Fruit fly (Drosophila melanogaster): ENCODE measurements around the gene Trissin.

Trissin gene

dm6 chr3R:15517113-15517512 is 31.9 kb upstream of the Trissin start (continued):
- TF ChIP-seq CG1602 (GFP tag; optimal IDR thresholded peaks at IDR 0.05) (no peak), peb (GFP tag; IDR thresholded peaks at IDR 0.05) (no peak), hkb (optimal IDR thresholded peaks at IDR 0.05) (no peak), hkb (GFP tag; IDR thresholded peaks at IDR 0.05) (no peak), oc (tag; optimal IDR thresholded peaks at IDR 0.05) (peak; percentile 57), CG15011 (GFP tag; optimal IDR thresholded peaks at IDR 0.05) (no peak), Ptx1 (GFP tag; IDR thresholded peaks at IDR 0.05) (no peak), sc (optimal IDR thresholded peaks at IDR 0.05) (no peak), sc (GFP tag; optimal IDR thresholded peaks at IDR 0.05) (no peak), tio (GFP tag; optimal IDR thresholded peaks at IDR 0.05) (no peak), CG18476 (GFP tag; optimal IDR thresholded peaks at IDR 0.05) (no peak), Hr51 (GFP tag; optimal IDR thresholded peaks at IDR 0.05) (peak in 1 of 2 experiments; percentile 20), ci (GFP tag; IDR thresholded peaks at IDR 0.05) (0 out of 3 replicates have a peak, but pooled peaks have one; percentile 7), Kr (GFP tag; optimal IDR thresholded peaks at IDR 0.05) (no peak), CG14667 (GFP tag; IDR thresholded peaks at IDR 0.05) (no peak), Med (GFP tag) (no peak), Atf6 (GFP tag; IDR thresholded peaks at IDR 0.05) (no peak)

- TF ChIP-seq CG11723 (GFP tag; optimal IDR thresholded peaks at IDR 0.05) (no peak), dysf (GFP tag; IDR thresholded peaks at IDR 0.05) (0 out of 3 replicates have a peak, but pooled peaks have one; percentile 20), gfzf (GFP tag; optimal IDR thresholded peaks at IDR 0.05) (no peak), gsb-n (tag; optimal IDR thresholded peaks at IDR 0.05) (peak; percentile 76), crol (GFP tag; IDR thresholded peaks at IDR 0.05) (0 out of 2 replicates have a peak, but pooled peaks have one; percentile 11), CG8290 (GFP tag; optimal IDR thresholded peaks at IDR 0.05) (no peak), CG8290 (tag; optimal IDR thresholded peaks at IDR 0.05) (no peak), Hey (tag; optimal IDR thresholded peaks at IDR 0.05) (peak; percentile 71), oc (tag; optimal IDR thresholded peaks at IDR 0.05) (peak; percentile 57), nerfin-1 (tag; optimal IDR thresholded peaks at IDR 0.05) (peak; percentile 41)
These were observed 28.0 kb upstream of the Trissin start for dm6 chr3R:15513208-15513607.

DNA sequence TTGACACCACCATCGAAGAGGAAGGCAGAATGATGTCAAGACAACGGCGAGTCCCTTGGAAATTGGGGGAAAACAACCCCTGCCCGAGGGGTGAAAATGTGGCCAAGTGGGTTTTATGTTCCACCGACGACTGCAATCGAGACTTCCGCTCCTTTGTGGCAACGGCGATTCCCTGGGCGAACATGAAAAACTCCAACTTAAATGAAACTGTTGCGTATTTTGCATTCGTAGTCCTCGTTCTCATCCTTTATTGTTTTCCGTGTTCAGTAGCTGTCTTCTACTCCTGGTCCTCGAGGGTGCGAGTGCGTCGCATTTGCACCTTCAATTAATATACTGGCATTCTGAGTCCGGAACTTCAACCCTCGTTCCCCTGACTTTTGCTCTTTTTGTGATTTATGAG is 27.1 kb upstream of the Trissin start:
- TF ChIP-seq row (GFP tag; IDR thresholded peaks at IDR 0.05) (no peak), zen2 (GFP tag; IDR thresholded peaks at IDR 0.05; ENCODE audit: partially characterized antibody) (no peak), chn (GFP tag; optimal IDR thresholded peaks at IDR 0.05) (no peak), cad (GFP tag; optimal IDR thresholded peaks at IDR 0.05) (no peak), CG7556 (GFP tag; optimal IDR thresholded peaks at IDR 0.05) (no peak), cg (GFP tag; optimal IDR thresholded peaks at IDR 0.05) (no peak), CG12769 (tag; optimal IDR thresholded peaks at IDR 0.05) (no peak), Hand (GFP tag; optimal IDR thresholded peaks at IDR 0.05) (no peak), CG3726 (GFP tag; IDR thresholded peaks at IDR 0.05) (no peak), CG13296 (GFP tag; optimal IDR thresholded peaks at IDR 0.05) (no peak), fd102C (GFP tag; optimal IDR thresholded peaks at IDR 0.05) (no peak), MTF-1 (GFP tag; optimal IDR thresholded peaks at IDR 0.05; ENCODE audit: borderline replicate concordance) (no peak), CG8924 (tag; optimal IDR thresholded peaks at IDR 0.05) (no peak), Hr51 (GFP tag; optimal IDR thresholded peaks at IDR 0.05) (peak in 1 of 2 experiments; percentile 33), pros (GFP tag; optimal IDR thresholded peaks at IDR 0.05) (peak; percentile 92), kni (GFP tag; optimal IDR thresholded peaks at IDR 0.05) (peak; percentile 24), nerfin-1 (tag; optimal IDR thresholded peaks at IDR 0.05) (peak; percentile 44), scrt (GFP tag; optimal IDR thresholded peaks at IDR 0.05) (peak; percentile 54), chinmo (GFP tag; IDR thresholded peaks at IDR 0.05; ENCODE audit: partially characterized antibody) (0 out of 4 replicates have a peak, but pooled peaks have one; percentile 24), CG11398 (GFP tag; optimal IDR thresholded peaks at IDR 0.05) (no peak), bigmax (GFP tag; optimal IDR thresholded peaks at IDR 0.05) (no peak), CG4328 (GFP tag; optimal IDR thresholded peaks at IDR 0.05) (no peak), usp (GFP tag; optimal IDR thresholded peaks at IDR 0.05) (no peak), da (GFP tag; optimal IDR thresholded peaks at IDR 0.05) (no peak), CG10462 (GFP tag; optimal IDR thresholded peaks at IDR 0.05) (no peak), abd-A (tag; optimal IDR thresholded peaks at IDR 0.05) (peak; percentile 57)
